Worm (Caenorhabditis elegans) whole organism, midembryonic: ENCODE measurements around the gene attf-2.

Source experiments
- cog-1 ChIP-seq: sonication (generic microtip); optimal IDR thresholded peaks from 2 replicates; lab custom pipeline; 2016; ENCODE audit warnings: missing genetic modification characterization, missing compliant biosample characterization
- flt-1 ChIP-seq: fragments of 200-800 bp; sonication (Bioruptor generic); IDR thresholded peaks from 2 replicates; pipeline ENCODE4 v1.3.6; 2022; ENCODE audit warnings: missing genetic modification characterization, missing compliant biosample characterization
- ztf-23 ChIP-seq: fragments of 200-800 bp; sonication (Bioruptor generic); IDR thresholded peaks from 2 replicates; pipeline ENCODE4 v1.3.6; 2022; ENCODE audit warnings: missing genetic modification reagents, missing genetic modification characterization, missing compliant biosample characterization

- TF ChIP-seq cog-1 (tag; lab: Kevin White, UChicago), result no peak
- no peak for TF ChIP-seq ztf-23 (GFP tag; lab: Robert Waterston, UW)
- no peak for TF ChIP-seq flt-1 (GFP tag; lab: Robert Waterston, UW)
These were observed 20.7 kb downstream of the attf-2 start, which contains the start of gene lgc-39 for ce11 chrV:7175201-7175600.
